Worm (Caenorhabditis elegans) whole organism, late embryonic: ENCODE results near the gene taf-12.

ENCODE experiments used
- elt-2 ChIP-seq: sonication (generic microtip); optimal IDR thresholded peaks from 2 replicates; lab custom pipeline; 2016; ENCODE audit warnings: missing genetic modification reagents, missing genetic modification characterization, missing compliant biosample characterization
- fkh-10 ChIP-seq: fragments of 150-350 bp; optimal IDR thresholded peaks from 2 replicates; lab custom pipeline; 2014; ENCODE audit warnings: missing biosample characterization, missing genetic modification reagents, missing genetic modification characterization

DNA sequence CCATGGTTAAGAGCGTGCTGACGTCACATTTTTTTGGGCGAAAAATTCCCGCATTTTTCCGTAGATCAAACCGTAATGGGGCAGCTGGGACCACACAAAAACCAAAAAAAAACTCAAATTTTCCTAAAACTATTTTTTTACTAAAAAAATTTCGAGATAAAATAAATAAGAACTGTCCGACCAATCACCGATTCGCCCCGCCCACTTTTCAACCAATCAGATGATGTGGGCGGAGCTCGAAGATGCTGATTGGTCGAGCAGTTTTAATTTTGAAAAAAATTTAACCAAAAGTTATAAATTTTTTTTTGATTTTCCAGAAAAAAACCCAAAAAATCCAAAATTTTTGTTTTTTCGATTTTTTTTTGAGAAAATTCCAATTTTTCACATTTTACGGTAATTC is 30.9 kb upstream of the taf-12 start:
- TF ChIP-seq elt-2 (no peak), fkh-10 (GFP tag; lab: Kevin White, UChicago) (no peak)
